Worm (Caenorhabditis elegans) whole organism, L3 larva: ENCODE measurements around the gene F26F4.8.
A peak's percentile ranks its signal among the peaks of the same experiment; 100 is the strongest.

Experiments
- R02D3.7 ChIP-seq: fragments of 150-350 bp; optimal IDR thresholded peaks from 2 replicates; lab custom pipeline; 2014; ENCODE audit warnings: missing biosample characterization, missing genetic modification characterization
- ZK546.5 ChIP-seq: sonication (generic microtip); optimal IDR thresholded peaks from 2 replicates; lab custom pipeline; 2017; ENCODE audit warnings: missing biosample characterization, missing genetic modification characterization
- aly-2 ChIP-seq: fragments of 150-350 bp; optimal IDR thresholded peaks from 2 replicates; lab custom pipeline; 2014; ENCODE audit warnings: missing biosample characterization, missing genetic modification characterization
- ceh-28 ChIP-seq: fragments of 150-350 bp; optimal IDR thresholded peaks from 2 replicates; lab custom pipeline; 2014; ENCODE audit warnings: missing biosample characterization, missing genetic modification reagents, missing genetic modification characterization
- ceh-9 ChIP-seq: sonication (generic microtip); optimal IDR thresholded peaks from 2 replicates; lab custom pipeline; 2018; ENCODE audit warnings: missing biosample characterization, missing genetic modification characterization
- daf-12 ChIP-seq: fragments of 150-350 bp; optimal IDR thresholded peaks from 2 replicates; lab custom pipeline; 2014; ENCODE audit warnings: missing biosample characterization, missing genetic modification reagents, missing genetic modification characterization
- egl-27 ChIP-seq: sonication (generic microtip); optimal IDR thresholded peaks from 4 replicates; lab custom pipeline; 2017; ENCODE audit warnings: missing biosample characterization, missing genetic modification reagents, missing genetic modification characterization
- egl-5 ChIP-seq: fragments of 150-350 bp; optimal IDR thresholded peaks from 2 replicates; lab custom pipeline; 2017; ENCODE audit warnings: missing biosample characterization, missing genetic modification reagents, missing genetic modification characterization, inconsistent platforms
- elt-1 ChIP-seq: fragments of 150-350 bp; optimal IDR thresholded peaks from 2 replicates; lab custom pipeline; 2014; ENCODE audit warnings: missing biosample characterization, missing genetic modification characterization
- elt-2 ChIP-seq: sonication (generic microtip); optimal IDR thresholded peaks from 2 replicates; lab custom pipeline; 2016; ENCODE audit warnings: missing genetic modification reagents, mild to moderate bottlenecking, missing genetic modification characterization, missing compliant biosample characterization
- eor-1 ChIP-seq, 2 experiments: fragments of 150-350 bp; optimal IDR thresholded peaks; 2 replicates each; lab custom pipeline; 2014 to 2018; ENCODE audit warnings: missing biosample characterization in 2 of 2, missing genetic modification characterization in 2 of 2
- fkh-10 ChIP-seq: sonication (generic microtip); optimal IDR thresholded peaks from 2 replicates; lab custom pipeline; 2017; ENCODE audit warnings: missing biosample characterization, missing genetic modification reagents, missing genetic modification characterization
- hmg-11 ChIP-seq: sonication (generic microtip); optimal IDR thresholded peaks from 2 replicates; lab custom pipeline; 2016; ENCODE audit warnings: missing genetic modification characterization, missing compliant biosample characterization
- jun-1 ChIP-seq: fragments of 150-350 bp; optimal IDR thresholded peaks from 2 replicates; lab custom pipeline; 2014; ENCODE audit warnings: missing biosample characterization, missing genetic modification reagents, missing genetic modification characterization
- lin-15B ChIP-seq: fragments of 150-350 bp; optimal IDR thresholded peaks from 2 replicates; lab custom pipeline; 2014; ENCODE audit warnings: missing biosample characterization, missing genetic modification characterization
- lin-39 ChIP-seq: fragments of 150-350 bp; optimal IDR thresholded peaks from 2 replicates; lab custom pipeline; 2018; ENCODE audit warnings: missing biosample characterization, missing genetic modification reagents, missing genetic modification characterization
- lsy-12 ChIP-seq: sonication (generic microtip); optimal IDR thresholded peaks from 2 replicates; lab custom pipeline; 2016; ENCODE audit warnings: mild to moderate bottlenecking, missing genetic modification characterization, missing compliant biosample characterization
- mdl-1 ChIP-seq: fragments of 150-350 bp; optimal IDR thresholded peaks from 2 replicates; lab custom pipeline; 2014; ENCODE audit warnings: missing biosample characterization, missing genetic modification characterization
- mml-1 ChIP-seq: fragments of 150-350 bp; sonication (generic microtip); optimal IDR thresholded peaks from 3 replicates; lab custom pipeline; 2014; ENCODE audit warnings: missing biosample characterization, missing genetic modification characterization
- nhr-11 ChIP-seq: fragments of 150-350 bp; optimal IDR thresholded peaks from 2 replicates; lab custom pipeline; 2014; ENCODE audit warnings: missing biosample characterization, missing genetic modification characterization
- nhr-12 ChIP-seq: fragments of 150-350 bp; optimal IDR thresholded peaks from 2 replicates; lab custom pipeline; 2014; ENCODE audit warnings: missing biosample characterization, missing genetic modification characterization
- nhr-23 ChIP-seq: fragments of 150-350 bp; optimal IDR thresholded peaks from 2 replicates; lab custom pipeline; 2014; ENCODE audit warnings: missing biosample characterization, missing genetic modification reagents, missing genetic modification characterization
- nhr-237 ChIP-seq: fragments of 150-350 bp; optimal IDR thresholded peaks from 2 replicates; lab custom pipeline; 2014; ENCODE audit warnings: missing biosample characterization, missing genetic modification characterization
- nhr-25 ChIP-seq: sonication (generic microtip); optimal IDR thresholded peaks from 2 replicates; lab custom pipeline; 2017; ENCODE audit warnings: missing biosample characterization, missing genetic modification characterization
- nhr-28 ChIP-seq: fragments of 150-350 bp; optimal IDR thresholded peaks from 2 replicates; lab custom pipeline; 2014; ENCODE audit warnings: missing biosample characterization, missing genetic modification characterization
- nhr-43 ChIP-seq: sonication (generic microtip); optimal IDR thresholded peaks from 2 replicates; lab custom pipeline; 2016; ENCODE audit warnings: mild to moderate bottlenecking, missing genetic modification characterization, missing compliant biosample characterization; ENCODE audit not compliant: poor library complexity, severe bottlenecking
- nhr-67 ChIP-seq: fragments of 150-350 bp; optimal IDR thresholded peaks from 2 replicates; lab custom pipeline; 2014; ENCODE audit warnings: missing biosample characterization, missing genetic modification characterization
- nhr-76 ChIP-seq: fragments of 150-350 bp; sonication (generic microtip); optimal IDR thresholded peaks from 5 replicates; lab custom pipeline; 2014; ENCODE audit warnings: missing biosample characterization, missing genetic modification characterization
- pha-4 ChIP-seq: fragments of 150-350 bp; optimal IDR thresholded peaks from 2 replicates; lab custom pipeline; 2014; ENCODE audit warnings: missing biosample characterization, missing genetic modification reagents, missing genetic modification characterization
- sea-2 ChIP-seq: fragments of 150-350 bp; sonication (generic microtip); optimal IDR thresholded peaks from 4 replicates; lab custom pipeline; 2014; ENCODE audit warnings: missing biosample characterization, missing genetic modification reagents, missing genetic modification characterization
- skn-1 ChIP-seq: fragments of 150-350 bp; optimal IDR thresholded peaks from 2 replicates; lab custom pipeline; 2014; ENCODE audit warnings: missing biosample characterization, missing genetic modification characterization
- snpc-4 ChIP-seq: fragments of 150-350 bp; optimal IDR thresholded peaks from 2 replicates; lab custom pipeline; 2014; ENCODE audit warnings: missing biosample characterization, missing genetic modification characterization
- tbx-2 ChIP-seq: sonication (generic microtip); optimal IDR thresholded peaks from 2 replicates; lab custom pipeline; 2016; ENCODE audit warnings: mild to moderate bottlenecking, missing genetic modification characterization, missing compliant biosample characterization
- unc-39 ChIP-seq: sonication (generic microtip); optimal IDR thresholded peaks from 4 replicates; lab custom pipeline; 2017; ENCODE audit warnings: missing biosample characterization, missing genetic modification characterization
- unc-62 ChIP-seq: fragments of 150-350 bp; sonication (generic microtip); optimal IDR thresholded peaks from 4 replicates; lab custom pipeline; 2014; ENCODE audit warnings: missing biosample characterization, missing genetic modification reagents, missing genetic modification characterization
- zag-1 ChIP-seq: fragments of 150-350 bp; optimal IDR thresholded peaks from 2 replicates; lab custom pipeline; 2014; ENCODE audit warnings: missing biosample characterization, missing genetic modification characterization
- ztf-11 ChIP-seq: fragments of 150-350 bp; optimal IDR thresholded peaks from 2 replicates; lab custom pipeline; 2014; ENCODE audit warnings: missing biosample characterization, missing genetic modification characterization
- ztf-4 ChIP-seq: fragments of 150-350 bp; optimal IDR thresholded peaks from 2 replicates; lab custom pipeline; 2014; ENCODE audit warnings: missing biosample characterization, missing genetic modification characterization

The F26F4.8 gene

DNA sequence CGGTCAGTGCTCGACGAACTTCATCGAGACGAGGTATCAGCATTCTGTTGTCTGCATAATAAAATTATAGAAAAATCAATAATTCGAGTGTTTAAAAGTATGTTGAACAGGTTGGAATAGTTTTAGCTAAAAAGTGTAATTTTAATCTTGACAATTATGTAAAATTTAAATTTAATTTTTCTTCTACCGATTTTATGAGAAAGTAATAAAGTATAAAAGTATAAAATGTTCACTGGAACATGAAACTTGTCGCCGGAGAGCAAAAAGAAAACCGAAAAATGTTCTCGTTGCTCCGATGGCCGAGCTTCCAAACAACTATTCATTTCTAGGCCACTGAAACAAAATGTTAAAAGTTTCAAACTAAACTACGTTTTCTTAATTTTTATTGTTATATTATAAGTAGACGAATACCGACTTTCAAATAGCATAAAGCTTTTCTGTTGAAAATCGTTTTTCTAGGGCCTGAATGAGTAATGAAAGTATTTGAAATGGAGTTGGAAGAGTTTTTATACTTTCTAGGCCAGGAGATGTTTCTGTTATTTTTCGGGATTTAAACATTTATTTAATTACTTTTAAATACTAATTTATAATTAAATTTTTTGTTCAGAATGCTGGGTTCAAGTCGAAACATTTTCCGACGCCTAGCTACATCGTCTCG, 43.4 kb downstream of the F26F4.8 start, which contains the start of the genes C35D10.10 and C35D10.5:
TSS of gene C35D10.10 (minus strand) at position 51 of the 658 bp plus-strand sequence.
TSS of gene C35D10.5 (plus strand) at position 608 of the 658 bp plus-strand sequence.
- TF ChIP-seq lin-15B (tag; lab: Kevin White, UChicago), result peak; percentile 1
- TF ChIP-seq daf-12 (tag; lab: Kevin White, UChicago), result no peak

DNA sequence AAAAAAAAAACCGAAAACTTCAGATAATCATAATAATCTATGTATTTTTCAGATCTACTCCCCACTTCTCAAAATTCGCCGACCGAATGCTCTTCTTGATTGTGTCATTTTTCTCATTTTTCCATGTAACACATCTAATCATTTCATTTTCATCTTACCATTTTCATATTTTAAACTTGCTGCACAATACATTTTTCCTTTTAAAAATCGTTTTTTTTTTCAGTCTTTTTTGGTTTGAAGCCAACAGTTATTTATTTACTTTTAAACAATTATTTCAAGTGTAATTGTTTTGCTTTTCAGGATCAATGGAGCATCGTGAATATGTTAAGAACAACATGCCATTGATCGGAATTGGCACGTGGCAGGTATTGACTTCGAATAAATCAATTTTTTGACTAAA, 46.2 kb downstream of the F26F4.8 start, which contains the start of gene C35D10.6:
TSS of gene C35D10.6 (plus strand) at position 301 of the 400 bp plus-strand sequence.
- no peak for TF ChIP-seq skn-1 (tag; lab: Kevin White, UChicago)
- TF ChIP-seq ztf-11 (tag; lab: Kevin White, UChicago), result no peak
- no peak for TF ChIP-seq ZK546.5
- no peak for TF ChIP-seq nhr-12 (tag; lab: Kevin White, UChicago)
- no peak for TF ChIP-seq unc-39 (tag; lab: Kevin White, UChicago)
- no peak for TF ChIP-seq nhr-23 (tag; lab: Kevin White, UChicago)
- no peak for TF ChIP-seq nhr-67 (tag; lab: Kevin White, UChicago)
- no peak for TF ChIP-seq lin-39 (tag; lab: Kevin White, UChicago)
- no peak for TF ChIP-seq ceh-9 (tag; lab: Kevin White, UChicago)
- no peak for TF ChIP-seq egl-5
- TF ChIP-seq daf-12 (tag; lab: Kevin White, UChicago), result no peak
- TF ChIP-seq lsy-12 (tag; lab: Kevin White, UChicago), result no peak
- no peak for TF ChIP-seq nhr-76
- TF ChIP-seq nhr-28 (tag; lab: Kevin White, UChicago), result no peak
- TF ChIP-seq nhr-237 (tag; lab: Kevin White, UChicago), result no peak
- TF ChIP-seq R02D3.7 (tag; lab: Kevin White, UChicago), result no peak
- no peak for TF ChIP-seq nhr-25 (tag; lab: Kevin White, UChicago)
- TF ChIP-seq mml-1, result no peak
- no peak for TF ChIP-seq ceh-28
- TF ChIP-seq zag-1 (tag; lab: Kevin White, UChicago), result no peak

DNA sequence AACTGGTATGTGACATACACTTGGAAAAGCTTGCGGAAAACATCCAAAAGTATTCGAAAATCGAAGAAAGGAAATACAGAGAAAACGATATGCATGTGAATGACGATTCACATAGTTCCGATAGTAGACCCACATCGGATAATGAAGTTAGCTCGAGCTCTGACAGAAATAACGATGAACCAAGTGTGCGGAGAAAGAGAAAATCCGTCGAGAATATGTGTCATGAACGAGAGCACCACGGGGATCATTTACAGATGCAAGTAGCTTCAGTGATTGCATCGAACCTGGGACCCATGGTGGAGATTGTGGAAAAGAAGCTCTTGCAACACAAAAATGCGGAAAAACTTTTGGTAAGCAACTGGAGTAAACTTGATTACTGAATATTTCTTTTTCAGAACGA, 48.3 kb downstream of the F26F4.8 start:
- TF ChIP-seq skn-1 (tag; lab: Kevin White, UChicago) (no peak), nhr-23 (tag; lab: Kevin White, UChicago) (no peak), unc-62 (GFP tag; lab: Kevin White, UChicago) (no peak), lsy-12 (tag; lab: Kevin White, UChicago) (no peak)

DNA sequence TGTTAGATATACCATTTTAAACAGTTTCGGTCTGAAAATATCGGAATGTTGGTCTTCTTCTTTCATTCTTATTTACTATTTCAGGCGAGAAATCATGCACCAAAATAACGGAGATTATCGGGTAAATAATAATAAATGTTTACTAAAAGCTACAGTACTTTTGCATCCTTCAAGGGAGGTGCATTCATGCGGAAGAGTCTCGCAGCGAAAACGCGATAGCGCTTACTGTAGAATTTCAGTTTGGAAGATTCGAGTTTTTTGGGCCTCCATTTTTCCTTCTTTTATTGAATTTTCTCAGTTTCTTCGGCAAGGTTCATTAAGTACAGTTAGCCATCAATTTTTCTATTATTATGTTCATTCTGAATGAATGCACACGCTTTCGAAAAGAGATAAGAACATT, 49.2 kb downstream of the F26F4.8 start, which contains the start of gene C35D10.7:
TSS of gene C35D10.7 (plus strand) at position 85 of the 400 bp plus-strand sequence.
- no peak for TF ChIP-seq daf-12 (tag; lab: Kevin White, UChicago)
- TF ChIP-seq skn-1 (tag; lab: Kevin White, UChicago), result no peak
- TF ChIP-seq ztf-4 (tag; lab: Kevin White, UChicago), result no peak
- no peak for TF ChIP-seq tbx-2
- no peak for TF ChIP-seq ceh-28
- no peak for TF ChIP-seq nhr-76
- TF ChIP-seq lin-15B (tag; lab: Kevin White, UChicago), result no peak
- TF ChIP-seq sea-2 (GFP tag; lab: Kevin White, UChicago), result no peak
- no peak for TF ChIP-seq elt-2 (tag; lab: Kevin White, UChicago)
- TF ChIP-seq hmg-11 (tag; lab: Kevin White, UChicago), result no peak
- no peak for TF ChIP-seq nhr-43 (tag; lab: Kevin White, UChicago)
- no peak for TF ChIP-seq aly-2
- no peak for TF ChIP-seq mdl-1 (tag; lab: Kevin White, UChicago)
- no peak for TF ChIP-seq nhr-23 (tag; lab: Kevin White, UChicago)
- TF ChIP-seq fkh-10, result no peak
- no peak for TF ChIP-seq jun-1 (tag; lab: Kevin White, UChicago)
- no peak for TF ChIP-seq nhr-12 (tag; lab: Kevin White, UChicago)
- TF ChIP-seq nhr-237 (tag; lab: Kevin White, UChicago), result no peak

DNA sequence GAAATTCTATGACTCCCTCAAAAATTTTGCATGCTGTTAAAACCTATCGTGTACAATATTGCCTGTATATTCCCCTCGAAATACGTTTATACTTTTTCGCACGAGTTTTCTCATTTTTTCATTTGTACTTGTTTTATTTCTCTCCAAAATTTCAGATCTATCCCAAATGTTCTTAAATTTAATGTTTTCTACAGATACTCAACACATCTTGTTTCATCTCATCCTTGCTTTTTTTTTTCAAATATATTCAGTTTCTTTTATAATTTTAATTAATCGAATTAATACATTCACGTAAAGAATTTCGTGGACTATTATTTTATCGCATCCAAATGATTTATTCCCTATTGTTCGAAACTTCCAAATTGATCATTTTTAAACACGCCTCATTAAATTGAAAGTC, 50.4 kb downstream of the F26F4.8 start, which contains the start of gene C35D10.8:
TSS of gene C35D10.8 (plus strand) at position 301 of the 400 bp plus-strand sequence.
- no peak for TF ChIP-seq aly-2
- TF ChIP-seq eor-1 (tag; optimal IDR thresholded peaks at IDR 0.05; lab: Kevin White, UChicago), result no peak
- TF ChIP-seq tbx-2, result no peak
- no peak for TF ChIP-seq pha-4 (tag; lab: Kevin White, UChicago)
- no peak for TF ChIP-seq sea-2 (GFP tag; lab: Kevin White, UChicago)
- no peak for TF ChIP-seq mml-1
- no peak for TF ChIP-seq egl-27
- no peak for TF ChIP-seq nhr-67 (tag; lab: Kevin White, UChicago)
- TF ChIP-seq nhr-28 (tag; lab: Kevin White, UChicago), result no peak
- no peak for TF ChIP-seq elt-1 (tag; lab: Kevin White, UChicago)
- TF ChIP-seq hmg-11 (tag; lab: Kevin White, UChicago), result no peak
- TF ChIP-seq nhr-11 (tag; lab: Kevin White, UChicago), result no peak
- TF ChIP-seq snpc-4 (tag; lab: Kevin White, UChicago), result no peak
